Worm (Caenorhabditis elegans) whole organism, early embryonic: ENCODE measurements around the gene ZK285.2.

Source experiments
- B0310.2 ChIP-seq: sonication (generic microtip); optimal IDR thresholded peaks from 2 replicates; lab custom pipeline; 2016; ENCODE audit warnings: mild to moderate bottlenecking, missing genetic modification characterization, missing compliant biosample characterization
- F13C5.2 ChIP-seq: sonication (generic microtip); optimal IDR thresholded peaks from 2 replicates; lab custom pipeline; 2017; ENCODE audit warnings: mild to moderate bottlenecking, missing genetic modification characterization, inconsistent platforms, missing compliant biosample characterization
- aly-1 ChIP-seq: sonication (generic microtip); optimal IDR thresholded peaks from 2 replicates; lab custom pipeline; 2016; ENCODE audit warnings: missing genetic modification characterization, missing compliant biosample characterization
- ama-1 ChIP-seq: fragments of 150-350 bp; optimal IDR thresholded peaks from 2 replicates; lab custom pipeline; 2014
- ceh-13 ChIP-seq: fragments of 200-800 bp; sonication (Bioruptor generic); optimal IDR thresholded peaks from 2 replicates; lab custom pipeline; 2018; ENCODE audit warnings: mild to moderate bottlenecking, missing genetic modification characterization, missing compliant biosample characterization
- ets-7 ChIP-seq: sonication (generic microtip); optimal IDR thresholded peaks from 2 replicates; lab custom pipeline; 2016; ENCODE audit warnings: missing genotype, missing genetic modification characterization, missing compliant biosample characterization
- flt-1 ChIP-seq: fragments of 200-800 bp; sonication (Bioruptor generic); IDR thresholded peaks from 2 replicates; pipeline ENCODE4 v1.3.6; 2022; ENCODE audit warnings: missing genetic modification characterization, missing compliant biosample characterization
- hmbx-1 ChIP-seq: sonication (generic microtip); optimal IDR thresholded peaks from 2 replicates; lab custom pipeline; 2016; ENCODE audit warnings: mild to moderate bottlenecking, missing genetic modification characterization, missing compliant biosample characterization
- hmg-4 ChIP-seq: fragments of 200-800 bp; sonication (Bioruptor generic); optimal IDR thresholded peaks from 2 replicates; lab custom pipeline; 2018; ENCODE audit warnings: mild to moderate bottlenecking, missing genetic modification characterization, missing compliant biosample characterization
- pes-1 ChIP-seq: fragments of 200-800 bp; sonication (Bioruptor generic); IDR thresholded peaks from 2 replicates; pipeline ENCODE4 v1.3.6; 2022; ENCODE audit warnings: missing genetic modification reagents, missing genetic modification characterization, missing compliant biosample characterization
- sea-1 ChIP-seq: fragments of 200-800 bp; sonication (Bioruptor generic); conservative IDR thresholded peaks from 2 replicates; pipeline ENCODE4 v1.3.6; 2022; ENCODE audit warnings: missing genetic modification characterization, missing compliant biosample characterization
- tbx-11 ChIP-seq: fragments of 200-800 bp; sonication (Bioruptor generic); IDR thresholded peaks from 2 replicates; pipeline ENCODE4 v1.3.6; 2022; ENCODE audit warnings: missing genetic modification characterization, missing compliant biosample characterization
- tbx-37 ChIP-seq: fragments of 200-800 bp; sonication (Bioruptor generic); conservative IDR thresholded peaks from 2 replicates; pipeline ENCODE4 v1.3.6; 2022; ENCODE audit warnings: missing genetic modification reagents, missing genetic modification characterization, missing compliant biosample characterization
- tra-4 ChIP-seq: sonication (generic microtip); optimal IDR thresholded peaks from 2 replicates; lab custom pipeline; 2017; ENCODE audit warnings: missing genetic modification characterization, missing compliant biosample characterization

- TF ChIP-seq ama-1 (lab: Kevin White, UChicago): no peak
- TF ChIP-seq pes-1 (GFP tag; lab: Robert Waterston, UW): no peak
- TF ChIP-seq tbx-37 (GFP tag; lab: Robert Waterston, UW): no peak
- TF ChIP-seq flt-1 (GFP tag; lab: Robert Waterston, UW): no peak
- TF ChIP-seq ets-7 (tag; lab: Kevin White, UChicago): no peak
- TF ChIP-seq hmbx-1 (tag; lab: Kevin White, UChicago): no peak
- TF ChIP-seq ceh-13 (GFP tag; lab: Kevin White, UChicago): no peak
- TF ChIP-seq hmg-4 (GFP tag; lab: Kevin White, UChicago): no peak
- no peak for TF ChIP-seq tra-4 (tag; lab: Kevin White, UChicago)
- TF ChIP-seq B0310.2 (tag; lab: Kevin White, UChicago): no peak
- no peak for TF ChIP-seq sea-1
- no peak for TF ChIP-seq F13C5.2 (tag; lab: Kevin White, UChicago)
- TF ChIP-seq aly-1 (tag; lab: Kevin White, UChicago): no peak
- no peak for TF ChIP-seq tbx-11 (GFP tag; lab: Robert Waterston, UW)
Observed at ce11 chrV:16029237-16029636, 17.4 kb upstream of the ZK285.2 start.
